Worm (Caenorhabditis elegans): ENCODE results near the gene crn-5.

The crn-5 gene

ce11 chrII:10558962-10559415 lies 33.6 kb upstream of the crn-5 start (continued):
- no peak for TF ChIP-seq ama-1 (optimal IDR thresholded peaks at IDR 0.05)
- TF ChIP-seq ama-1 (GFP tag; optimal IDR thresholded peaks at IDR 0.05) = no peak
- TF ChIP-seq ztf-22 (GFP tag; optimal IDR thresholded peaks at IDR 0.05) = no peak
- no peak for TF ChIP-seq efl-1 (GFP tag; optimal IDR thresholded peaks at IDR 0.05)
- no peak for TF ChIP-seq Y79H2A.3 (GFP tag; conservative IDR thresholded peaks at IDR 0.05)
- TF ChIP-seq tbx-9 (tag; optimal IDR thresholded peaks at IDR 0.05; ENCODE audit: borderline replicate concordance) = no peak
- no peak for TF ChIP-seq rcor-1 (GFP tag; IDR thresholded peaks at IDR 0.05)
- no peak for TF ChIP-seq cebp-2 (GFP tag; IDR thresholded peaks at IDR 0.05)
- no peak for TF ChIP-seq gei-17 (GFP tag; optimal IDR thresholded peaks at IDR 0.05)
- no peak for TF ChIP-seq nhr-120 (GFP tag; IDR thresholded peaks at IDR 0.05)
- TF ChIP-seq mel-28 (tag; optimal IDR thresholded peaks at IDR 0.05; ENCODE audit: borderline replicate concordance) = no peak
- TF ChIP-seq lsl-1 (GFP tag; optimal IDR thresholded peaks at IDR 0.05) = no peak
- TF ChIP-seq hlh-12 (tag; optimal IDR thresholded peaks at IDR 0.05) = no peak
- no peak for TF ChIP-seq pbrm-1 (GFP tag; IDR thresholded peaks at IDR 0.05)
- TF ChIP-seq D2030.7 (GFP tag; IDR thresholded peaks at IDR 0.05) = no peak
- TF ChIP-seq snpc-1.1 (tag; optimal IDR thresholded peaks at IDR 0.05; ENCODE audit: insufficient read depth) = no peak
- no peak for TF ChIP-seq F55B11.4 (tag; optimal IDR thresholded peaks at IDR 0.05; ENCODE audit: borderline replicate concordance, insufficient read depth)
- TF ChIP-seq lin-26 (GFP tag; IDR thresholded peaks at IDR 0.05) = peak; percentile 28; the same call in 1 of the 2 replicates
- TF ChIP-seq egl-18 (GFP tag; IDR thresholded peaks at IDR 0.05) = no peak
- no peak for TF ChIP-seq nhr-179 (tag; optimal IDR thresholded peaks at IDR 0.05)
- TF ChIP-seq sptf-2 (GFP tag; optimal IDR thresholded peaks at IDR 0.05) = no peak
- TF ChIP-seq hmg-1.2 (GFP tag; IDR thresholded peaks at IDR 0.05) = peak; percentile 62
- TF ChIP-seq Y56A3A.18 (GFP tag; IDR thresholded peaks at IDR 0.05) = no peak
- no peak for TF ChIP-seq nfya-1 (tag; optimal IDR thresholded peaks at IDR 0.05; ENCODE audit: borderline replicate concordance, insufficient read depth)
- TF ChIP-seq T26A5.8 (tag; optimal IDR thresholded peaks at IDR 0.05) = no peak
- no peak for TF ChIP-seq F57A8.1 (GFP tag; optimal IDR thresholded peaks at IDR 0.05)
- no peak for TF ChIP-seq die-1 (tag; optimal IDR thresholded peaks at IDR 0.05)
- no peak for TF ChIP-seq bed-2 (GFP tag; IDR thresholded peaks at IDR 0.05)
- no peak for TF ChIP-seq egl-44 (GFP tag; IDR thresholded peaks at IDR 0.05)
- 0 out of 2 replicates have a peak, but pooled peaks have one; percentile 4 for TF ChIP-seq bed-1 (GFP tag; IDR thresholded peaks at IDR 0.05)
- TF ChIP-seq repo-1 (tag; optimal IDR thresholded peaks at IDR 0.05) = no peak
- peak; percentile 51; the same call in 1 of the 2 replicates for TF ChIP-seq lir-1 (GFP tag; conservative IDR thresholded peaks at IDR 0.05)
- no peak for TF ChIP-seq dpl-1 (GFP tag; optimal IDR thresholded peaks at IDR 0.05)
- TF ChIP-seq rec-8 (tag; optimal IDR thresholded peaks at IDR 0.05) = no peak
- 0 out of 2 replicates have a peak, but pooled peaks have one; percentile 21 for TF ChIP-seq madf-6 (GFP tag; IDR thresholded peaks at IDR 0.05)
- TF ChIP-seq F49E8.2 (tag; optimal IDR thresholded peaks at IDR 0.05; ENCODE audit: insufficient read depth) = no peak
- TF ChIP-seq athp-1 (tag; optimal IDR thresholded peaks at IDR 0.05) = no peak
- TF ChIP-seq ets-4 (GFP tag; optimal IDR thresholded peaks at IDR 0.05) = no peak
- TF ChIP-seq F37B4.10 (GFP tag; IDR thresholded peaks at IDR 0.05) = no peak
- TF ChIP-seq B0336.3 (GFP tag; IDR thresholded peaks at IDR 0.05) = no peak; the same call in 1 of the 2 replicates
- TF ChIP-seq B0019.2 (GFP tag; conservative IDR thresholded peaks at IDR 0.05) = no peak
- TF ChIP-seq madf-3 (GFP tag; IDR thresholded peaks at IDR 0.05) = no peak
- no peak for TF ChIP-seq unc-130 (GFP tag; optimal IDR thresholded peaks at IDR 0.05)
- no peak for TF ChIP-seq F33H1.4 (GFP tag; IDR thresholded peaks at IDR 0.05)
- TF ChIP-seq ceh-40 (GFP tag; IDR thresholded peaks at IDR 0.05) = no peak
- no peak for TF ChIP-seq dpff-1 (tag; optimal IDR thresholded peaks at IDR 0.05)
- peak; percentile 43 for TF ChIP-seq somi-1 (GFP tag; optimal IDR thresholded peaks at IDR 0.05)
- TF ChIP-seq nhr-90 (tag; optimal IDR thresholded peaks at IDR 0.05) = no peak
- no peak for TF ChIP-seq ceh-27 (GFP tag; optimal IDR thresholded peaks at IDR 0.05)
